Worm (Caenorhabditis elegans) whole organism, late embryonic: Measurements from ENCODE around the gene F59B2.14.

ENCODE experiments used
- C08G9.2 ChIP-seq: sonication (generic microtip); optimal IDR thresholded peaks from 2 replicates; lab custom pipeline; 2016; ENCODE audit warnings: mild to moderate bottlenecking, missing genetic modification characterization, moderate library complexity, missing compliant biosample characterization
- C38D4.7 ChIP-seq: fragments of 200-800 bp; sonication (Bioruptor generic); optimal IDR thresholded peaks from 2 replicates; lab custom pipeline; 2018; ENCODE audit warnings: mild to moderate bottlenecking, missing genetic modification characterization, moderate library complexity, missing compliant biosample characterization
- F13H6.1 ChIP-seq: sonication (generic microtip); optimal IDR thresholded peaks from 2 replicates; lab custom pipeline; 2016; ENCODE audit warnings: missing genetic modification characterization, missing compliant biosample characterization
- Y22D7AL.16 ChIP-seq: sonication (generic microtip); optimal IDR thresholded peaks from 2 replicates; lab custom pipeline; 2016; ENCODE audit warnings: missing genetic modification characterization, missing compliant biosample characterization
- ahr-1 ChIP-seq: sonication (generic microtip); optimal IDR thresholded peaks from 2 replicates; lab custom pipeline; 2016; ENCODE audit warnings: missing genetic modification characterization, missing compliant biosample characterization
- ceh-14 ChIP-seq: sonication (generic microtip); optimal IDR thresholded peaks from 2 replicates; lab custom pipeline; 2016; ENCODE audit warnings: missing genotype, missing genetic modification characterization, missing compliant biosample characterization
- ceh-18 ChIP-seq: sonication (generic microtip); optimal IDR thresholded peaks from 2 replicates; lab custom pipeline; 2016; ENCODE audit warnings: missing genetic modification characterization, missing compliant biosample characterization
- ceh-19 ChIP-seq: fragments of 200-800 bp; sonication (Bioruptor generic); optimal IDR thresholded peaks from 2 replicates; lab custom pipeline; 2018; ENCODE audit warnings: mild to moderate bottlenecking, missing genetic modification characterization, missing compliant biosample characterization
- ceh-22 ChIP-seq: sonication (generic microtip); optimal IDR thresholded peaks from 2 replicates; lab custom pipeline; 2017; ENCODE audit warnings: missing biosample characterization, missing genetic modification characterization
- ceh-30 ChIP-seq: fragments of 150-350 bp; optimal IDR thresholded peaks from 2 replicates; lab custom pipeline; 2014; ENCODE audit warnings: missing biosample characterization, missing genetic modification characterization
- ceh-31 ChIP-seq: sonication (generic microtip); optimal IDR thresholded peaks from 2 replicates; lab custom pipeline; 2016; ENCODE audit warnings: missing genetic modification characterization, missing compliant biosample characterization
- ceh-6 ChIP-seq: fragments of 200-800 bp; sonication (Bioruptor generic); optimal IDR thresholded peaks from 2 replicates; lab custom pipeline; 2018; ENCODE audit warnings: mild to moderate bottlenecking, missing genetic modification characterization, missing compliant biosample characterization
- ceh-9 ChIP-seq: sonication (generic microtip); optimal IDR thresholded peaks from 2 replicates; lab custom pipeline; 2016; ENCODE audit warnings: mild to moderate bottlenecking, missing genetic modification characterization, inconsistent platforms, missing compliant biosample characterization
- dmd-4 ChIP-seq: sonication (generic microtip); optimal IDR thresholded peaks from 2 replicates; lab custom pipeline; 2016; ENCODE audit warnings: borderline replicate concordance, missing genetic modification characterization, missing compliant biosample characterization
- dve-1 ChIP-seq: sonication (generic microtip); optimal IDR thresholded peaks from 2 replicates; lab custom pipeline; 2017; ENCODE audit warnings: antibody characterized with exemption, mild to moderate bottlenecking, missing genetic modification characterization, missing compliant biosample characterization
- eyg-1 ChIP-seq: sonication (generic microtip); optimal IDR thresholded peaks from 2 replicates; lab custom pipeline; 2016; ENCODE audit warnings: missing genotype, missing genetic modification characterization, missing compliant biosample characterization
- gmeb-2 ChIP-seq: sonication (generic microtip); optimal IDR thresholded peaks from 2 replicates; lab custom pipeline; 2016; ENCODE audit warnings: missing genetic modification characterization, inconsistent platforms, missing compliant biosample characterization
- hlh-8 ChIP-seq: sonication (generic microtip); optimal IDR thresholded peaks from 2 replicates; lab custom pipeline; 2016; ENCODE audit warnings: missing genotype, missing genetic modification characterization, missing compliant biosample characterization
- lim-6 ChIP-seq: sonication (generic microtip); optimal IDR thresholded peaks from 2 replicates; lab custom pipeline; 2016; ENCODE audit warnings: missing genetic modification characterization, missing compliant biosample characterization
- mec-3 ChIP-seq: sonication (generic microtip); optimal IDR thresholded peaks from 2 replicates; lab custom pipeline; 2016; ENCODE audit warnings: borderline replicate concordance, missing genetic modification characterization, missing compliant biosample characterization
- nfya-1 ChIP-seq: sonication (generic microtip); optimal IDR thresholded peaks from 2 replicates; lab custom pipeline; 2017; ENCODE audit warnings: missing genetic modification characterization, mild to moderate bottlenecking, missing compliant biosample characterization, antibody characterized with exemption, moderate library complexity
- nhr-11 ChIP-seq: fragments of 150-350 bp; optimal IDR thresholded peaks from 2 replicates; lab custom pipeline; 2014; ENCODE audit warnings: missing biosample characterization, missing genetic modification characterization
- nhr-232 ChIP-seq: sonication (generic microtip); optimal IDR thresholded peaks from 2 replicates; lab custom pipeline; 2016; ENCODE audit warnings: missing genetic modification characterization, missing compliant biosample characterization
- odd-2 ChIP-seq: sonication (generic microtip); optimal IDR thresholded peaks from 2 replicates; lab custom pipeline; 2017; ENCODE audit warnings: antibody characterized with exemption, mild to moderate bottlenecking, missing genetic modification characterization, missing compliant biosample characterization
- pag-3 ChIP-seq: sonication (generic microtip); optimal IDR thresholded peaks from 2 replicates; lab custom pipeline; 2016; ENCODE audit warnings: missing compliant biosample characterization, missing genetic modification characterization, borderline replicate concordance
- pat-9 ChIP-seq: fragments of 200-800 bp; sonication (Bioruptor generic); optimal IDR thresholded peaks from 2 replicates; lab custom pipeline; 2018; ENCODE audit warnings: mild to moderate bottlenecking, missing genetic modification characterization, moderate library complexity, missing compliant biosample characterization
- pha-2 ChIP-seq: sonication (generic microtip); optimal IDR thresholded peaks from 2 replicates; lab custom pipeline; 2017; ENCODE audit warnings: mild to moderate bottlenecking, missing genetic modification characterization, missing compliant biosample characterization
- pha-4 ChIP-seq: fragments of 150-350 bp; optimal IDR thresholded peaks from 2 replicates; lab custom pipeline; 2018; ENCODE audit warnings: missing biosample characterization, missing genetic modification reagents, missing genetic modification characterization
- pros-1 ChIP-seq: fragments of 150-350 bp; optimal IDR thresholded peaks from 2 replicates; lab custom pipeline; 2014; ENCODE audit warnings: missing biosample characterization, missing genetic modification reagents, missing genetic modification characterization
- ref-2 ChIP-seq: sonication (generic microtip); optimal IDR thresholded peaks from 2 replicates; lab custom pipeline; 2016; ENCODE audit warnings: missing genetic modification characterization, missing compliant biosample characterization
- sdc-2 ChIP-seq: sonication (generic microtip); optimal IDR thresholded peaks from 2 replicates; lab custom pipeline; 2016; ENCODE audit warnings: missing genotype, missing genetic modification characterization, missing compliant biosample characterization
- sox-2 ChIP-seq: fragments of 200-800 bp; sonication (Bioruptor generic); IDR thresholded peaks from 2 replicates; pipeline ENCODE4 v1.3.6; 2022; ENCODE audit warnings: missing genetic modification reagents, missing genetic modification characterization, missing compliant biosample characterization
- syd-9 ChIP-seq: sonication (generic microtip); optimal IDR thresholded peaks from 2 replicates; lab custom pipeline; 2016; ENCODE audit warnings: mild to moderate bottlenecking, missing genetic modification characterization, moderate library complexity, missing compliant biosample characterization
- tbx-7 ChIP-seq: sonication (generic microtip); optimal IDR thresholded peaks from 2 replicates; lab custom pipeline; 2016; ENCODE audit warnings: missing genotype, missing genetic modification characterization, missing compliant biosample characterization
- ttx-3 ChIP-seq: sonication (generic microtip); optimal IDR thresholded peaks from 2 replicates; lab custom pipeline; 2016; ENCODE audit warnings: missing genetic modification reagents, missing genetic modification characterization, missing compliant biosample characterization
- unc-55 ChIP-seq: sonication (generic microtip); optimal IDR thresholded peaks from 2 replicates; lab custom pipeline; 2017; ENCODE audit warnings: missing biosample characterization, missing genetic modification reagents, missing genetic modification characterization
- zip-5 ChIP-seq: sonication (generic microtip); optimal IDR thresholded peaks from 2 replicates; lab custom pipeline; 2016; ENCODE audit warnings: missing genetic modification characterization, missing compliant biosample characterization
- ztf-16 ChIP-seq: sonication (generic microtip); optimal IDR thresholded peaks from 2 replicates; lab custom pipeline; 2017; ENCODE audit warnings: missing genetic modification characterization, missing compliant biosample characterization

The F59B2.14 gene

DNA sequence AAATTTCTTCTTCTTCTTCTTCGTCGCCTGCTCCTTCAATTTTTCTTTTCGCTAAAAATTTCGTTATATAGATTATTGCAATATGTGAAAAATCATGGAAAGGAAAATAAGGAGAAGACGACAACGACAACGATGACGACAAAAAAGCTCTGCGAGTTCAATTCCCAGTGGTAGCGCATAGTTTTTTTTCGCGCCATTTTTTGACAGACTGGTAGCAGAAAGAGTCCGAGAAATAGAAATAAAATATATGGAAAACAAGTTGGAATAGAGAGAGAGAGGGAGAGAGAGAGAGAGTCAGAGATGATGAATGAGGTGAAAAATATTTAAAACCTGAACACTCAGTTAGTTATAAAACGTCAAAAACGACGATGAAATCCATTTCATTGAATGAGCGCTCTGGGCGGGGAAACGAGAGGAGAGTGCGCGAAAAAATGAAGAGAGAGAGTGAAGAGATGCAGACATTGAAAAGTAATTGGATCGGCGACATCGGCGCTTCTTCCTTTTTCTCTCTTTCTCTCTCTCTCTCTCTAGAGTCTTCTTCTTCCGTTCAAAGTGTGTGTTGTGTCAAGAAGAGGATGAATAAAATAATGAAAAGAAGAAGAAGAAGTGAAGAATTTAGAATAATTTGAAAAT is 40.5 kb downstream of the F59B2.14 start, which contains the start of gene pde-2 (continued):
- TF ChIP-seq syd-9, result no peak

DNA sequence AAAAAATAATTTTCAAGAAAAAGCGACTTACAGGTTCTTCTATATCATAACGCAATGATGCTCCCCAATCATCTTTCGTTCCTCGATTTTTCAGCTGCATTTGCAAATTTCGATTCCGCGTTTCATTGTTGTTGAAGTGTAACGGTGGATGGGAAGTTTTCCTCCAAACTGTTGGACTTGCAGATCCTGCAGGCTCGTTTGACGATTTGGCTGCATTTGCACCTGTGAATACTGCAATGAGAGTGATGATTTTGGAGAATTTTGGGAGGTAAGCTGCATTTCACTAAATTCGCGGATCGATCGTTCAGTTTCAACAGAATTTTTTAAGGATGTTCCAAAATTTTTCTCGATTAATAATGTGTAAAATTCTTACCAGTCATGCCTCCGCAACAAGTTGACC is 41.5 kb downstream of the F59B2.14 start:
- TF ChIP-seq sox-2 (GFP tag; lab: Robert Waterston, UW) (no peak), ceh-30 (tag; lab: Kevin White, UChicago) (no peak), F13H6.1 (tag; lab: Kevin White, UChicago) (no peak), ceh-31 (tag; lab: Kevin White, UChicago) (no peak), ceh-14 (tag; lab: Kevin White, UChicago) (no peak), ahr-1 (no peak), dmd-4 (tag; lab: Kevin White, UChicago) (no peak), pat-9 (tag; lab: Kevin White, UChicago) (no peak), lim-6 (no peak), C08G9.2 (tag; lab: Kevin White, UChicago) (no peak), nhr-11 (tag; lab: Kevin White, UChicago) (no peak), Y22D7AL.16 (tag; lab: Kevin White, UChicago) (no peak), tbx-7 (tag; lab: Kevin White, UChicago) (no peak)

DNA sequence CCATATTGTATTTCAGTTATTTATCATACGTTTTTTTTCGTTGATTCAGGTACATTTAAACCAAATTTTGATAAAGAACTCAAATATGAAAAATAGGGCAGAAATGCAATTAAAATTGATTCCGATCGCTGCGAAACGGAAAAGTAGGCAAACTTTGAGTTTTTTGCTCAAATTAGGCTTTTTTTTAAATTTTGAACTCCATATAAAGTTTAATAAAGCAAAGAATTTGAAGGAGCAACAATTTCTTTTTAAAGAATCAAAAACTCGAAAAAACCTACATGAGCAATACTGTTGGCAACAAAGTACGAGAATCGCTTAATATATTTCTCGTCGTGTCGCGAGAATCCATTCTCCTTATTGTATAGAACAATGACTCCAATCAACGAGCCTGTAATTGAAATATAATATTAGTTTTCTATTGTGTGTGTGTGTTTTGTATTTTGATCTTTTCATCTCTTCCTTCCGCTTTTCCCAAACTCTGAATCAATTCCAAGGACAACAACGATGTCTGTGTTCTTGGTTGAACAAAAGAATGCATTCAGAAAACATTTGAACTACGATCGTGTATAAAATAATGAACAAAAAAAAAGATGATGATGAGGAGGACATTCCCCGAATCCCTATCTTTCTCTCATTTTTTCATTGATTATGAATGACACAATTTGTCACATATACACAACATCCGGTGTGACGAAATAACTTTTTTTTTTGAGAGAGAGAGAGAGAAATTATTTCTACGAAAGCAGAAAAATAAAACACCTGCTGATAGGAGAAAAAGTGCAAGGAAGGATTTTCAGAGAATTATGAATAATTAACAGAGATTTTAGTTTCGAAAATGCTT is 43.7 kb downstream of the F59B2.14 start:
- TF ChIP-seq Y22D7AL.16 (tag; lab: Kevin White, UChicago) (no peak), ceh-22 (tag; lab: Kevin White, UChicago) (no peak), eyg-1 (tag; lab: Kevin White, UChicago) (no peak), C38D4.7 (GFP tag; lab: Kevin White, UChicago) (no peak), odd-2 (tag; lab: Kevin White, UChicago) (no peak), pag-3 (tag; lab: Kevin White, UChicago) (no peak), gmeb-2 (tag; lab: Kevin White, UChicago) (no peak), ref-2 (tag; lab: Kevin White, UChicago) (no peak), sdc-2 (tag; lab: Kevin White, UChicago) (no peak)

DNA sequence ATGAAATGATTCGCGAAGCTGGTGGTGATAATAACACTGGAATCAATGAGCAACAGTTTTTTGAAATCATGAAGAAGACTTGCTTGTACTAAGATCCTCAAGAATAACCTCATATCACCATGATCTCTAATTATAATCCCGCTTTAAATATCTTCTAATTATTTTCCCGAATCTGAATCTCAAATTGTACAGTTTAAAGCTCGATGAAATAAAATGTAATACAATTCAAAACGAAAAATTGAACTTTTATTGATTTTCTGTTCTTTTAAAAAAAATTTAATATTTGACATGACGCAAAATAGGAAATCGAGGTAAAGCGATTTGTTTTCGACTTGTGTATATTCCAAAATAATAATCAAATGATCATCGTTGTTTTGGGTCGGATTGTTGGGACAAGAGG is 47.6 kb downstream of the F59B2.14 start:
- TF ChIP-seq mec-3 (tag; lab: Kevin White, UChicago) (no peak), gmeb-2 (tag; lab: Kevin White, UChicago) (no peak), ceh-9 (tag; lab: Kevin White, UChicago) (no peak), ceh-19 (GFP tag; lab: Kevin White, UChicago) (no peak), unc-55 (GFP tag; lab: Kevin White, UChicago) (no peak), ceh-22 (tag; lab: Kevin White, UChicago) (no peak), ceh-18 (tag; lab: Kevin White, UChicago) (no peak), dve-1 (tag; lab: Kevin White, UChicago) (no peak), tbx-7 (tag; lab: Kevin White, UChicago) (no peak), nfya-1 (tag; lab: Kevin White, UChicago) (no peak), pha-4 (no peak)
- TF ChIP-seq, all 69 proteins: peak for 0

ce11 chrIII:8973826-8974225 is 48.6 kb downstream of the F59B2.14 start, which contains the start of gene R08D7.5:
TSS of gene R08D7.5 (plus strand) at chrIII:8974126.
- TF ChIP-seq zip-5 (tag; lab: Kevin White, UChicago) (no peak), C08G9.2 (tag; lab: Kevin White, UChicago) (no peak), F13H6.1 (tag; lab: Kevin White, UChicago) (no peak), ceh-6 (GFP tag; lab: Kevin White, UChicago) (no peak), ttx-3 (no peak), ceh-30 (tag; lab: Kevin White, UChicago) (no peak), ceh-9 (tag; lab: Kevin White, UChicago) (no peak), nhr-232 (tag; lab: Kevin White, UChicago) (no peak), nfya-1 (tag; lab: Kevin White, UChicago) (no peak), syd-9 (no peak), ceh-22 (tag; lab: Kevin White, UChicago) (no peak), ztf-16 (tag; lab: Kevin White, UChicago) (no peak), dve-1 (tag; lab: Kevin White, UChicago) (no peak), pha-2 (tag; lab: Kevin White, UChicago) (no peak), ceh-18 (tag; lab: Kevin White, UChicago) (no peak), pros-1 (tag; lab: Kevin White, UChicago) (no peak), hlh-8 (tag; lab: Kevin White, UChicago) (no peak)
